Worm (Caenorhabditis elegans) whole organism, mixed stage, embryonic: ENCODE data around the gene fbxa-150.

ENCODE experiments used
- M03D4.4 ChIP-seq: sonication (generic microtip); optimal IDR thresholded peaks from 2 replicates; lab custom pipeline; 2017; ENCODE audit warnings: mild to moderate bottlenecking, missing genetic modification characterization, missing compliant biosample characterization
- bed-3 ChIP-seq: fragments of 200-800 bp; sonication (Bioruptor generic); optimal IDR thresholded peaks from 3 replicates; lab custom pipeline; 2018; ENCODE audit warnings: mild to moderate bottlenecking, missing genetic modification characterization, moderate library complexity, missing compliant biosample characterization
- blmp-1 ChIP-seq: fragments of 150-350 bp; optimal IDR thresholded peaks from 2 replicates; lab custom pipeline; 2014; ENCODE audit warnings: missing biosample characterization, missing genetic modification characterization
- ceh-39 ChIP-seq: fragments of 150-350 bp; optimal IDR thresholded peaks from 2 replicates; lab custom pipeline; 2014; ENCODE audit warnings: missing biosample characterization, missing genetic modification characterization
- ceh-43 ChIP-seq: fragments of 200-800 bp; sonication (Bioruptor generic); optimal IDR thresholded peaks from 2 replicates; lab custom pipeline; 2018; ENCODE audit warnings: mild to moderate bottlenecking, missing genetic modification characterization, moderate library complexity, missing compliant biosample characterization
- ceh-83 ChIP-seq: fragments of 200-800 bp; sonication (Bioruptor generic); optimal IDR thresholded peaks from 2 replicates; lab custom pipeline; 2018; ENCODE audit warnings: mild to moderate bottlenecking, missing genetic modification characterization, missing compliant biosample characterization
- ces-1 ChIP-seq: fragments of 150-350 bp; optimal IDR thresholded peaks from 2 replicates; lab custom pipeline; 2014; ENCODE audit warnings: missing biosample characterization, missing genetic modification reagents, missing genetic modification characterization
- cnd-1 ChIP-seq: fragments of 200-800 bp; sonication (Bioruptor generic); optimal IDR thresholded peaks from 2 replicates; lab custom pipeline; 2018; ENCODE audit warnings: mild to moderate bottlenecking, missing genetic modification characterization, missing compliant biosample characterization
- drap-1 ChIP-seq: fragments of 200-800 bp; sonication (Bioruptor generic); optimal IDR thresholded peaks from 3 replicates; lab custom pipeline; 2018; ENCODE audit warnings: mild to moderate bottlenecking, missing genetic modification characterization, missing compliant biosample characterization
- elt-1 ChIP-seq: sonication (generic microtip); optimal IDR thresholded peaks from 2 replicates; lab custom pipeline; 2017; ENCODE audit warnings: missing genetic modification characterization, mild to moderate bottlenecking, missing compliant biosample characterization, antibody characterized with exemption, moderate library complexity, borderline replicate concordance; ENCODE audit not compliant: insufficient read depth
- elt-3 ChIP-seq: fragments of 150-350 bp; optimal IDR thresholded peaks from 2 replicates; lab custom pipeline; 2014; ENCODE audit warnings: missing biosample characterization, missing genetic modification characterization
- flh-1 ChIP-seq: fragments of 200-800 bp; sonication (Bioruptor generic); optimal IDR thresholded peaks from 2 replicates; lab custom pipeline; 2018; ENCODE audit warnings: mild to moderate bottlenecking, missing genetic modification characterization, moderate library complexity, missing compliant biosample characterization
- ham-2 ChIP-seq: fragments of 200-800 bp; sonication (Bioruptor generic); optimal IDR thresholded peaks from 2 replicates; lab custom pipeline; 2018; ENCODE audit warnings: mild to moderate bottlenecking, missing genetic modification characterization, missing compliant biosample characterization
- hlh-1 ChIP-seq: fragments of 150-350 bp; optimal IDR thresholded peaks from 2 replicates; lab custom pipeline; 2014; ENCODE audit warnings: missing biosample characterization, missing genetic modification reagents, missing genetic modification characterization
- lin-13 ChIP-seq: fragments of 150-350 bp; optimal IDR thresholded peaks from 2 replicates; lab custom pipeline; 2014; ENCODE audit warnings: missing biosample characterization, missing genetic modification characterization
- lin-32 ChIP-seq: fragments of 200-800 bp; sonication (Bioruptor generic); optimal IDR thresholded peaks from 2 replicates; lab custom pipeline; 2018; ENCODE audit warnings: mild to moderate bottlenecking, missing genetic modification characterization, missing compliant biosample characterization
- mab-5 ChIP-seq: fragments of 150-350 bp; optimal IDR thresholded peaks from 2 replicates; lab custom pipeline; 2014; ENCODE audit warnings: missing biosample characterization, missing genetic modification characterization
- mep-1 ChIP-seq: fragments of 150-350 bp; optimal IDR thresholded peaks from 2 replicates; lab custom pipeline; 2017; ENCODE audit warnings: missing biosample characterization, missing genetic modification reagents, missing genetic modification characterization, inconsistent platforms
- mls-2 ChIP-seq: sonication (generic microtip); optimal IDR thresholded peaks from 2 replicates; lab custom pipeline; 2016; ENCODE audit warnings: mild to moderate bottlenecking, missing genetic modification characterization, moderate library complexity, missing compliant biosample characterization
- nhr-12 ChIP-seq: fragments of 150-350 bp; optimal IDR thresholded peaks from 2 replicates; lab custom pipeline; 2014; ENCODE audit warnings: missing biosample characterization, missing genetic modification characterization
- nhr-2 ChIP-seq: fragments of 150-350 bp; optimal IDR thresholded peaks from 2 replicates; lab custom pipeline; 2014; ENCODE audit warnings: missing biosample characterization, missing genetic modification characterization
- nhr-28 ChIP-seq: fragments of 150-350 bp; optimal IDR thresholded peaks from 2 replicates; lab custom pipeline; 2014; ENCODE audit warnings: missing biosample characterization, missing genetic modification characterization
- nhr-76 ChIP-seq: sonication (generic microtip); optimal IDR thresholded peaks from 2 replicates; lab custom pipeline; 2017; ENCODE audit warnings: missing biosample characterization, missing genetic modification characterization
- pha-4 ChIP-seq: fragments of 150-350 bp; optimal IDR thresholded peaks from 2 replicates; lab custom pipeline; 2018; ENCODE audit warnings: missing biosample characterization, missing genetic modification reagents, missing genetic modification characterization
- sem-2 ChIP-seq: fragments of 200-800 bp; sonication (Bioruptor generic); optimal IDR thresholded peaks from 2 replicates; lab custom pipeline; 2018; ENCODE audit warnings: mild to moderate bottlenecking, missing genetic modification characterization, missing compliant biosample characterization
- snpc-4 ChIP-seq: fragments of 150-350 bp; optimal IDR thresholded peaks from 2 replicates; lab custom pipeline; 2014; ENCODE audit warnings: missing biosample characterization, missing genetic modification characterization
- sptf-1 ChIP-seq: sonication (generic microtip); optimal IDR thresholded peaks from 2 replicates; lab custom pipeline; 2017; ENCODE audit warnings: mild to moderate bottlenecking, missing genetic modification characterization, moderate library complexity, missing compliant biosample characterization
- tbx-8 ChIP-seq: fragments of 200-800 bp; sonication (Bioruptor generic); optimal IDR thresholded peaks from 2 replicates; lab custom pipeline; 2018; ENCODE audit warnings: mild to moderate bottlenecking, missing genetic modification characterization, moderate library complexity, missing compliant biosample characterization
- unc-120 ChIP-seq: sonication (generic microtip); optimal IDR thresholded peaks from 2 replicates; lab custom pipeline; 2017; ENCODE audit warnings: missing genetic modification characterization, missing compliant biosample characterization; ENCODE audit not compliant: poor library complexity, severe bottlenecking
- unc-39 ChIP-seq: fragments of 150-350 bp; optimal IDR thresholded peaks from 2 replicates; lab custom pipeline; 2014; ENCODE audit warnings: missing biosample characterization, missing genetic modification characterization
- unc-62 ChIP-seq: fragments of 150-350 bp; optimal IDR thresholded peaks from 2 replicates; lab custom pipeline; 2014; ENCODE audit warnings: missing biosample characterization, missing genetic modification reagents, missing genetic modification characterization
- zip-8 ChIP-seq: fragments of 150-350 bp; optimal IDR thresholded peaks from 2 replicates; lab custom pipeline; 2014; ENCODE audit warnings: missing biosample characterization, missing genetic modification characterization
- ztf-11 ChIP-seq: fragments of 150-350 bp; optimal IDR thresholded peaks from 2 replicates; lab custom pipeline; 2014; ENCODE audit warnings: missing biosample characterization, missing genetic modification characterization

The fbxa-150 gene

ce11 chrV:20497537-20497936 is 24.9 kb upstream of the fbxa-150 start:
- no peak for TF ChIP-seq drap-1 (GFP tag; lab: Kevin White, UChicago)
- no peak for TF ChIP-seq nhr-2
- no peak for TF ChIP-seq flh-1 (GFP tag; lab: Kevin White, UChicago)
- no peak for TF ChIP-seq ceh-43
- TF ChIP-seq tbx-8 = no peak
- no peak for TF ChIP-seq pha-4 (tag; lab: Kevin White, UChicago)
- TF ChIP-seq bed-3 = no peak
- no peak for TF ChIP-seq ham-2 (GFP tag; lab: Kevin White, UChicago)
- no peak for TF ChIP-seq lin-32
- TF ChIP-seq blmp-1 = no peak
- TF ChIP-seq unc-39 (tag; lab: Kevin White, UChicago) = no peak
- TF ChIP-seq sptf-1 (tag; lab: Kevin White, UChicago) = no peak

- no peak for TF ChIP-seq ceh-39
- no peak for TF ChIP-seq cnd-1 (tag; lab: Kevin White, UChicago)
- TF ChIP-seq mab-5 (tag; lab: Kevin White, UChicago) = no peak
- no peak for TF ChIP-seq nhr-12 (tag; lab: Kevin White, UChicago)
- TF ChIP-seq elt-3 (tag; lab: Kevin White, UChicago) = no peak
- TF ChIP-seq M03D4.4 (tag; lab: Kevin White, UChicago) = no peak
- no peak for TF ChIP-seq hlh-1 (tag; lab: Kevin White, UChicago)
- TF ChIP-seq drap-1 (GFP tag; lab: Kevin White, UChicago) = no peak
- TF ChIP-seq nhr-76 (tag; lab: Kevin White, UChicago) = no peak
- TF ChIP-seq tbx-8 = no peak
- no peak for TF ChIP-seq ztf-11 (tag; lab: Kevin White, UChicago)
- no peak for TF ChIP-seq lin-13 (tag; lab: Kevin White, UChicago)
- no peak for TF ChIP-seq elt-1 (tag; lab: Kevin White, UChicago)
- no peak for TF ChIP-seq ces-1 (GFP tag; lab: Kevin White, UChicago)
- no peak for TF ChIP-seq bed-3
Measured at ce11 chrV:20498980-20499379, 23.4 kb upstream of the fbxa-150 start, which contains the start of gene dct-16. Gene dct-16, minus strand, starts transcription at chrV:20499057.

ce11 chrV:20499642-20500041 is 22.8 kb upstream of the fbxa-150 start:
- no peak for TF ChIP-seq ceh-43
- no peak for TF ChIP-seq pha-4 (tag; lab: Kevin White, UChicago)
- no peak for TF ChIP-seq ceh-83
- TF ChIP-seq nhr-12 (tag; lab: Kevin White, UChicago) = no peak
- no peak for TF ChIP-seq nhr-76 (tag; lab: Kevin White, UChicago)
- no peak for TF ChIP-seq ces-1 (GFP tag; lab: Kevin White, UChicago)
- TF ChIP-seq unc-62 (GFP tag; lab: Kevin White, UChicago) = no peak
- TF ChIP-seq bed-3 = no peak
- TF ChIP-seq sptf-1 (tag; lab: Kevin White, UChicago) = no peak
- no peak for TF ChIP-seq mab-5 (tag; lab: Kevin White, UChicago)
- TF ChIP-seq M03D4.4 (tag; lab: Kevin White, UChicago) = no peak
- TF ChIP-seq hlh-1 (tag; lab: Kevin White, UChicago) = no peak

- TF ChIP-seq nhr-28 (no peak), ceh-39 (no peak)
Measured at ce11 chrV:20500405-20500804, 22.0 kb upstream of the fbxa-150 start, which contains the start of gene dct-14. Gene dct-14, minus strand, starts transcription at chrV:20500505.

ce11 chrV:20504997-20505396 is 17.4 kb upstream of the fbxa-150 start, which contains the start of gene Y38H6C.4:
Gene Y38H6C.4, minus strand, starts transcription at chrV:20505097.
- TF ChIP-seq nhr-76 (tag; lab: Kevin White, UChicago) = no peak
- no peak for TF ChIP-seq unc-120 (tag; lab: Kevin White, UChicago)
- no peak for TF ChIP-seq tbx-8
- no peak for TF ChIP-seq drap-1 (GFP tag; lab: Kevin White, UChicago)
- no peak for TF ChIP-seq M03D4.4 (tag; lab: Kevin White, UChicago)
- no peak for TF ChIP-seq ceh-43
- no peak for TF ChIP-seq snpc-4 (tag; lab: Kevin White, UChicago)
- TF ChIP-seq pha-4 (tag; lab: Kevin White, UChicago) = no peak

- TF ChIP-seq ztf-11 (tag; lab: Kevin White, UChicago) = no peak
- no peak for TF ChIP-seq hlh-1 (tag; lab: Kevin White, UChicago)
- TF ChIP-seq mab-5 (tag; lab: Kevin White, UChicago) = no peak
- TF ChIP-seq unc-120 (tag; lab: Kevin White, UChicago) = no peak
- TF ChIP-seq nhr-76 (tag; lab: Kevin White, UChicago) = no peak
- TF ChIP-seq zip-8 (tag; lab: Kevin White, UChicago) = no peak
- TF ChIP-seq lin-32 = no peak
- TF ChIP-seq cnd-1 (tag; lab: Kevin White, UChicago) = no peak
- TF ChIP-seq mep-1 (tag; lab: Kevin White, UChicago) = no peak
- TF ChIP-seq bed-3 = no peak
- no peak for TF ChIP-seq mls-2 (tag; lab: Kevin White, UChicago)
- no peak for TF ChIP-seq sem-2
Measured at ce11 chrV:20506542-20506941, 15.9 kb upstream of the fbxa-150 start.
